Worm (Caenorhabditis elegans) whole organism, late embryonic: Measurements from ENCODE around the gene clec-117.

Source experiments
- F13H6.1 ChIP-seq: sonication (generic microtip); optimal IDR thresholded peaks from 2 replicates; lab custom pipeline; 2016; ENCODE audit warnings: missing genetic modification characterization, missing compliant biosample characterization
- K02D7.2 ChIP-seq: sonication (generic microtip); optimal IDR thresholded peaks from 2 replicates; lab custom pipeline; 2017; ENCODE audit warnings: mild to moderate bottlenecking, missing genetic modification characterization, missing compliant biosample characterization
- K09A11.1 ChIP-seq: sonication (generic microtip); optimal IDR thresholded peaks from 2 replicates; lab custom pipeline; 2017; ENCODE audit warnings: antibody characterized with exemption, mild to moderate bottlenecking, missing genetic modification characterization, missing compliant biosample characterization; ENCODE audit not compliant: insufficient read depth
- T23F11.4 ChIP-seq: fragments of 200-800 bp; sonication (Bioruptor generic); optimal IDR thresholded peaks from 2 replicates; lab custom pipeline; 2018; ENCODE audit warnings: mild to moderate bottlenecking, missing genetic modification characterization, missing compliant biosample characterization
- ama-1 ChIP-seq: fragments of 150-350 bp; optimal IDR thresholded peaks from 2 replicates; lab custom pipeline; 2014
- ceh-18 ChIP-seq: sonication (generic microtip); optimal IDR thresholded peaks from 2 replicates; lab custom pipeline; 2016; ENCODE audit warnings: missing genetic modification characterization, missing compliant biosample characterization
- ceh-2 ChIP-seq: sonication (generic microtip); optimal IDR thresholded peaks from 2 replicates; lab custom pipeline; 2016; ENCODE audit warnings: missing genotype, missing genetic modification characterization, missing compliant biosample characterization
- ceh-22 ChIP-seq: sonication (generic microtip); optimal IDR thresholded peaks from 2 replicates; lab custom pipeline; 2017; ENCODE audit warnings: missing biosample characterization, missing genetic modification characterization
- ceh-24 ChIP-seq: sonication (generic microtip); optimal IDR thresholded peaks from 2 replicates; lab custom pipeline; 2016; ENCODE audit warnings: mild to moderate bottlenecking, missing genetic modification characterization, missing compliant biosample characterization
- ceh-30 ChIP-seq: fragments of 150-350 bp; optimal IDR thresholded peaks from 2 replicates; lab custom pipeline; 2014; ENCODE audit warnings: missing biosample characterization, missing genetic modification characterization
- ceh-31 ChIP-seq: sonication (generic microtip); optimal IDR thresholded peaks from 2 replicates; lab custom pipeline; 2016; ENCODE audit warnings: missing genetic modification characterization, missing compliant biosample characterization
- ceh-34 ChIP-seq: sonication (generic microtip); optimal IDR thresholded peaks from 2 replicates; lab custom pipeline; 2016; ENCODE audit warnings: mild to moderate bottlenecking, missing genetic modification characterization, missing compliant biosample characterization
- ceh-48 ChIP-seq: sonication (generic microtip); optimal IDR thresholded peaks from 2 replicates; lab custom pipeline; 2016; ENCODE audit warnings: missing genetic modification characterization, inconsistent platforms, missing compliant biosample characterization
- ceh-6 ChIP-seq: fragments of 200-800 bp; sonication (Bioruptor generic); optimal IDR thresholded peaks from 2 replicates; lab custom pipeline; 2018; ENCODE audit warnings: mild to moderate bottlenecking, missing genetic modification characterization, missing compliant biosample characterization
- dve-1 ChIP-seq: sonication (generic microtip); optimal IDR thresholded peaks from 2 replicates; lab custom pipeline; 2017; ENCODE audit warnings: antibody characterized with exemption, mild to moderate bottlenecking, missing genetic modification characterization, missing compliant biosample characterization
- elt-4 ChIP-seq: sonication (generic microtip); optimal IDR thresholded peaks from 2 replicates; lab custom pipeline; 2016; ENCODE audit warnings: missing genetic modification characterization, missing compliant biosample characterization
- eyg-1 ChIP-seq: sonication (generic microtip); optimal IDR thresholded peaks from 2 replicates; lab custom pipeline; 2016; ENCODE audit warnings: missing genotype, missing genetic modification characterization, missing compliant biosample characterization
- gmeb-2 ChIP-seq: sonication (generic microtip); optimal IDR thresholded peaks from 2 replicates; lab custom pipeline; 2016; ENCODE audit warnings: missing genetic modification characterization, inconsistent platforms, missing compliant biosample characterization
- hlh-13 ChIP-seq: fragments of 200-800 bp; sonication (Bioruptor generic); optimal IDR thresholded peaks from 2 replicates; lab custom pipeline; 2018; ENCODE audit warnings: mild to moderate bottlenecking, missing genetic modification characterization, missing compliant biosample characterization
- hlh-30 ChIP-seq: sonication (generic microtip); optimal IDR thresholded peaks from 2 replicates; lab custom pipeline; 2017; ENCODE audit warnings: antibody characterized with exemption, missing genetic modification characterization, missing compliant biosample characterization; ENCODE audit not compliant: insufficient read depth
- hlh-6 ChIP-seq: sonication (generic microtip); optimal IDR thresholded peaks from 2 replicates; lab custom pipeline; 2016; ENCODE audit warnings: missing genotype, missing genetic modification characterization, missing compliant biosample characterization
- hlh-8 ChIP-seq: sonication (generic microtip); optimal IDR thresholded peaks from 2 replicates; lab custom pipeline; 2016; ENCODE audit warnings: missing genotype, missing genetic modification characterization, missing compliant biosample characterization
- lim-6 ChIP-seq: sonication (generic microtip); optimal IDR thresholded peaks from 2 replicates; lab custom pipeline; 2016; ENCODE audit warnings: missing genetic modification characterization, missing compliant biosample characterization
- mec-3 ChIP-seq: sonication (generic microtip); optimal IDR thresholded peaks from 2 replicates; lab custom pipeline; 2016; ENCODE audit warnings: borderline replicate concordance, missing genetic modification characterization, missing compliant biosample characterization
- nfya-1 ChIP-seq: sonication (generic microtip); optimal IDR thresholded peaks from 2 replicates; lab custom pipeline; 2017; ENCODE audit warnings: missing genetic modification characterization, mild to moderate bottlenecking, missing compliant biosample characterization, antibody characterized with exemption, moderate library complexity
- npax-4 ChIP-seq: sonication (generic microtip); optimal IDR thresholded peaks from 2 replicates; lab custom pipeline; 2016; ENCODE audit warnings: missing genetic modification characterization, missing compliant biosample characterization
- odd-2 ChIP-seq: sonication (generic microtip); optimal IDR thresholded peaks from 2 replicates; lab custom pipeline; 2017; ENCODE audit warnings: antibody characterized with exemption, mild to moderate bottlenecking, missing genetic modification characterization, missing compliant biosample characterization
- pag-3 ChIP-seq: sonication (generic microtip); optimal IDR thresholded peaks from 2 replicates; lab custom pipeline; 2016; ENCODE audit warnings: missing compliant biosample characterization, missing genetic modification characterization, borderline replicate concordance
- pat-9 ChIP-seq: fragments of 200-800 bp; sonication (Bioruptor generic); optimal IDR thresholded peaks from 2 replicates; lab custom pipeline; 2018; ENCODE audit warnings: mild to moderate bottlenecking, missing genetic modification characterization, moderate library complexity, missing compliant biosample characterization
- pax-1 ChIP-seq: fragments of 150-350 bp; optimal IDR thresholded peaks from 2 replicates; lab custom pipeline; 2014; ENCODE audit warnings: missing biosample characterization, missing genetic modification characterization
- pha-2 ChIP-seq: sonication (generic microtip); optimal IDR thresholded peaks from 2 replicates; lab custom pipeline; 2017; ENCODE audit warnings: mild to moderate bottlenecking, missing genetic modification characterization, missing compliant biosample characterization
- pha-4 ChIP-seq: fragments of 150-350 bp; optimal IDR thresholded peaks from 2 replicates; lab custom pipeline; 2018; ENCODE audit warnings: missing biosample characterization, missing genetic modification reagents, missing genetic modification characterization
- ref-2 ChIP-seq: sonication (generic microtip); optimal IDR thresholded peaks from 2 replicates; lab custom pipeline; 2016; ENCODE audit warnings: missing genetic modification characterization, missing compliant biosample characterization
- rnt-1 ChIP-seq: sonication (generic microtip); optimal IDR thresholded peaks from 2 replicates; lab custom pipeline; 2016; ENCODE audit warnings: missing genetic modification characterization, missing compliant biosample characterization
- sdc-2 ChIP-seq: sonication (generic microtip); optimal IDR thresholded peaks from 2 replicates; lab custom pipeline; 2016; ENCODE audit warnings: missing genotype, missing genetic modification characterization, missing compliant biosample characterization
- sox-2 ChIP-seq: fragments of 200-800 bp; sonication (Bioruptor generic); IDR thresholded peaks from 2 replicates; pipeline ENCODE4 v1.3.6; 2022; ENCODE audit warnings: missing genetic modification reagents, missing genetic modification characterization, missing compliant biosample characterization
- unc-3 ChIP-seq, 2 experiments: fragments of 200-800 bp in 1 of 2; sonication (Bioruptor generic) in 1 of 2; sonication (generic microtip) in 1 of 2; conservative IDR thresholded peaks in 1 of 2; optimal IDR thresholded peaks in 1 of 2; 2 replicates each; pipeline versions ENCODE4 v1.3.6 to Lab custom; 2016 to 2022; ENCODE audit warnings: missing compliant biosample characterization in 2 of 2, missing genetic modification characterization in 2 of 2, missing genetic modification reagents in 1 of 2
- unc-42 ChIP-seq: sonication (generic microtip); optimal IDR thresholded peaks from 2 replicates; lab custom pipeline; 2016; ENCODE audit warnings: missing genotype, missing genetic modification characterization, missing compliant biosample characterization
- unc-55 ChIP-seq: sonication (generic microtip); optimal IDR thresholded peaks from 2 replicates; lab custom pipeline; 2017; ENCODE audit warnings: missing biosample characterization, missing genetic modification reagents, missing genetic modification characterization
- unc-86 ChIP-seq: sonication (generic microtip); optimal IDR thresholded peaks from 2 replicates; lab custom pipeline; 2016; ENCODE audit warnings: missing genetic modification characterization, missing compliant biosample characterization
- ztf-16 ChIP-seq: sonication (generic microtip); optimal IDR thresholded peaks from 2 replicates; lab custom pipeline; 2017; ENCODE audit warnings: missing genetic modification characterization, missing compliant biosample characterization

The clec-117 gene

ce11 chrII:290282-290681, 6.5 kb downstream of the clec-117 start, which contains the start of gene djr-1.1:
Gene djr-1.1, plus strand, starts transcription at chrII:290582.
- no peak for TF ChIP-seq T23F11.4 (GFP tag; lab: Kevin White, UChicago)
- no peak for TF ChIP-seq ceh-34 (tag; lab: Kevin White, UChicago)
- TF ChIP-seq hlh-30 (tag; lab: Kevin White, UChicago), result no peak
- no peak for TF ChIP-seq lim-6 (tag; lab: Kevin White, UChicago)
- no peak for TF ChIP-seq hlh-13 (GFP tag; lab: Kevin White, UChicago)
- TF ChIP-seq rnt-1 (tag; lab: Kevin White, UChicago), result no peak
- no peak for TF ChIP-seq ceh-48 (tag; lab: Kevin White, UChicago)

ce11 chrII:288705-289205, 8.1 kb downstream of the clec-117 start, which contains the start of gene mrpl-41:
Gene mrpl-41, plus strand, starts transcription at chrII:288939.
- TF ChIP-seq ceh-24 (tag; lab: Kevin White, UChicago), result no peak
- TF ChIP-seq elt-4 (tag; lab: Kevin White, UChicago), result no peak
- no peak for TF ChIP-seq ceh-34 (tag; lab: Kevin White, UChicago)
- no peak for TF ChIP-seq ceh-6 (GFP tag; lab: Kevin White, UChicago)
- no peak for TF ChIP-seq lim-6 (tag; lab: Kevin White, UChicago)
- TF ChIP-seq unc-3 (GFP tag; conservative IDR thresholded peaks at IDR 0.05; lab: Robert Waterston, UW), result no peak
- no peak for TF ChIP-seq unc-3 (tag; optimal IDR thresholded peaks at IDR 0.05; lab: Kevin White, UChicago)
- TF ChIP-seq ceh-30 (tag; lab: Kevin White, UChicago), result no peak
- no peak for TF ChIP-seq npax-4 (tag; lab: Kevin White, UChicago)
- no peak for TF ChIP-seq hlh-8 (tag; lab: Kevin White, UChicago)
- no peak for TF ChIP-seq ceh-22 (tag; lab: Kevin White, UChicago)
- TF ChIP-seq ceh-31 (tag; lab: Kevin White, UChicago), result no peak

ce11 chrII:286551-286724, 10.4 kb downstream of the clec-117 start, which contains the start of gene misc-1:
Gene misc-1, plus strand, starts transcription at chrII:286625.
- TF ChIP-seq nfya-1 (tag; lab: Kevin White, UChicago), result no peak
- TF ChIP-seq pat-9, result no peak
- TF ChIP-seq hlh-8 (tag; lab: Kevin White, UChicago), result no peak
- TF ChIP-seq pha-2 (tag; lab: Kevin White, UChicago), result no peak
- no peak for TF ChIP-seq K09A11.1
- no peak for TF ChIP-seq ceh-2 (tag; lab: Kevin White, UChicago)
- no peak for TF ChIP-seq ama-1 (lab: Kevin White, UChicago)
- no peak for TF ChIP-seq ceh-18 (tag; lab: Kevin White, UChicago)
- no peak for TF ChIP-seq lim-6 (tag; lab: Kevin White, UChicago)
- TF ChIP-seq pax-1 (tag; lab: Kevin White, UChicago), result no peak
- TF ChIP-seq sdc-2 (tag; lab: Kevin White, UChicago), result no peak
- no peak for TF ChIP-seq gmeb-2
- no peak for TF ChIP-seq pha-4 (tag; lab: Kevin White, UChicago)
- TF ChIP-seq pag-3 (tag; lab: Kevin White, UChicago), result no peak
- no peak for TF ChIP-seq mec-3 (tag; lab: Kevin White, UChicago)
- TF ChIP-seq K02D7.2 (tag; lab: Kevin White, UChicago), result no peak
- TF ChIP-seq ceh-31 (tag; lab: Kevin White, UChicago), result no peak
- no peak for TF ChIP-seq odd-2 (tag; lab: Kevin White, UChicago)
- TF ChIP-seq T23F11.4 (GFP tag; lab: Kevin White, UChicago), result no peak

ce11 chrII:285627-286550, 10.9 kb downstream of the clec-117 start, which contains the start of gene B0432.10:
Gene B0432.10, minus strand, starts transcription at chrII:286275.
- TF ChIP-seq pax-1 (tag; lab: Kevin White, UChicago), result no peak
- TF ChIP-seq unc-55 (GFP tag; lab: Kevin White, UChicago), result peak; percentile 4
- TF ChIP-seq hlh-8 (tag; lab: Kevin White, UChicago), result no peak
- no peak for TF ChIP-seq F13H6.1 (tag; lab: Kevin White, UChicago)
- no peak for TF ChIP-seq elt-4 (tag; lab: Kevin White, UChicago)
- peak; percentile 19 for TF ChIP-seq ceh-18 (tag; lab: Kevin White, UChicago)
- peak; percentile 45 for TF ChIP-seq unc-42 (tag; lab: Kevin White, UChicago)
- no peak for TF ChIP-seq hlh-6 (tag; lab: Kevin White, UChicago)
- TF ChIP-seq ztf-16 (tag; lab: Kevin White, UChicago), result no peak
- no peak for TF ChIP-seq pha-2 (tag; lab: Kevin White, UChicago)
- no peak for TF ChIP-seq unc-86 (tag; lab: Kevin White, UChicago)
- no peak for TF ChIP-seq eyg-1
- no peak for TF ChIP-seq pag-3 (tag; lab: Kevin White, UChicago)
- no peak for TF ChIP-seq ceh-34 (tag; lab: Kevin White, UChicago)
- TF ChIP-seq sox-2 (GFP tag; lab: Robert Waterston, UW), result no peak
- TF ChIP-seq rnt-1 (tag; lab: Kevin White, UChicago), result no peak
- peak; percentile 18 for TF ChIP-seq dve-1 (tag; lab: Kevin White, UChicago)
- TF ChIP-seq nfya-1 (tag; lab: Kevin White, UChicago), result peak; percentile 69
- TF ChIP-seq ama-1 (lab: Kevin White, UChicago), result no peak
- no peak for TF ChIP-seq ref-2
